Fruit fly (Drosophila melanogaster) whole organism: Measurements from ENCODE around the gene ringer.

ENCODE experiments used
- CG8478 ChIP-seq: fragments of >200 bp; optimal IDR thresholded peaks from 2 replicates; lab custom pipeline; 2018; ENCODE audit warnings: inconsistent platforms
- Dll ChIP-seq: fragments of >200 bp; optimal IDR thresholded peaks from 2 replicates; lab custom pipeline; 2017
- EcR ChIP-seq, 2 experiments: fragments of >200 bp; optimal IDR thresholded peaks; 2 replicates each; lab custom pipeline; 2017; ENCODE audit warnings: missing biosample characterization in 2 of 2, missing genetic modification characterization in 2 of 2, missing genetic modification reagents in 2 of 2
- pan ChIP-seq: fragments of >200 bp; optimal IDR thresholded peaks from 2 replicates; lab custom pipeline; 2017
- psq ChIP-seq: fragments of >200 bp; optimal IDR thresholded peaks from 2 replicates; lab custom pipeline; 2017
- usp ChIP-seq: fragments of >200 bp; optimal IDR thresholded peaks from 2 replicates; lab custom pipeline; 2017; ENCODE audit warnings: missing biosample characterization, missing genetic modification characterization, mixed read lengths

Gene ringer

DNA sequence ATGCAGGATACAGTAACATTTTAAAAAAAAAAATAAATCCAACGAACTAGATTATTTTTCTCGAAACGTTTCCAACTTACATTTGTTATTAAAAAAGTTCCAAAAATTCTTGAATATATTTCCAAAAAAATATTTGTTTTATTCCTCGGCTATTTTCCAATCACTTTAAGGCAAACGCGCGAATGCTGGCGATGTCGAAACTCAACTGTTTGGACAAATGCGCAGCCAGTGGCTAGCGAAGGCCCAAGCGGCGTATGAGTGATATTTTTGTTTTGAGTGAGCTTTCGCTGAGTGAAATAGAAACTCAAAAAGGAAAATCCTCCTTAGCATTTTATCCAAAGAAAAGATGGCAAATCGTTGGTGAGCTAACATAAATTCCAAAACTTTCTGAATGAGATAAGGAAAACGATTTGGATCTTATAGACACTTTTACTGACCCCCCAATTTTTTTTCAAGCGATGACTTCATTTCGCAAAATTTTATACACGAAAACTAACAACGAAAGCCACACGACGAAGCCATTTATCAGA is at the start of gene ringer:
Gene ringer (minus strand): TSS at position 210 of the 530 bp plus-strand sequence.
- TF ChIP-seq usp (no peak), psq (lab: Kevin White, UChicago) (no peak), Dll (lab: Kevin White, UChicago) (no peak), CG8478 (lab: Kevin White, UChicago) (no peak), pan (lab: Kevin White, UChicago) (no peak), EcR (GFP tag; optimal IDR thresholded peaks at IDR 0.05; lab: Kevin White, UChicago) (no peak)

DNA sequence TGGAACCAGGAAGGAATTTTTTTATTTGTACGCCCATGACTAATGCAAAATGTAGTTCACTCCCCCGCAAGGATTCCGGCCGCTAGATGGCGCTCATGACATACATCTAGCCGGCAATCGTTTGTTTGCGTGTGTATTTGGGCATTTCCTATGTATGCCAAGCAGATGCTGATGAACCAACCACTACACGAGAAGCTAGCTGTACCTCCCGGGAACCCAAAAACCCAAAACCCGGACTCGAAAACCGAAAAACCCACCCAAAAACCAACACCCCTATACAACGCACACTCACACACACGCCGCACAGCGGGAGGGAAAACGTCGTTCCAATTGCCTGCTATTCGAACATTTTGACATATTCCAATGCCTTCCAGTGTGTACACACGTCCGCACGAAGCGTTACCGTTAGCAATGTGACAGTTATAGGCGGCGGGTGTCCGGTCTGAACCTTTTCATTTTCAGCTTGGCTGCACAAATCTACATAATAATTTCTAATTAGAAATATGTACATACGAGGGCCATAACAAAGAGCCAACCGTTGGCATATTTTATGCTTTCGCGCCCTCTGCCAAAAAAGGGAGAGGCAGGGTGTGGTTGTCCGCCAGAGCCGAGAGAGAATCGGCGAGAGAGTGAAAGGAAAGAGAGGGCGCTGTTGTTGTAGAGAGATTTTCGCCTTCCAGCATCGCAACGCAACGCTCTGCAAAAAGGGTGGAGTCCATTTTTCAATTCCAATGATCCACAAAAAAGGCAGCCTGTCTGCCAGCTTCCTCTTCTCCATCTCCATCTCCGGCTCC is 48.8 kb upstream of the ringer start:
- TF ChIP-seq Dll (lab: Kevin White, UChicago) (no peak), EcR (GFP tag; optimal IDR thresholded peaks at IDR 0.05; lab: Kevin White, UChicago) (no peak), CG8478 (lab: Kevin White, UChicago) (no peak), pan (lab: Kevin White, UChicago) (no peak), usp (no peak), psq (lab: Kevin White, UChicago) (no peak)

DNA sequence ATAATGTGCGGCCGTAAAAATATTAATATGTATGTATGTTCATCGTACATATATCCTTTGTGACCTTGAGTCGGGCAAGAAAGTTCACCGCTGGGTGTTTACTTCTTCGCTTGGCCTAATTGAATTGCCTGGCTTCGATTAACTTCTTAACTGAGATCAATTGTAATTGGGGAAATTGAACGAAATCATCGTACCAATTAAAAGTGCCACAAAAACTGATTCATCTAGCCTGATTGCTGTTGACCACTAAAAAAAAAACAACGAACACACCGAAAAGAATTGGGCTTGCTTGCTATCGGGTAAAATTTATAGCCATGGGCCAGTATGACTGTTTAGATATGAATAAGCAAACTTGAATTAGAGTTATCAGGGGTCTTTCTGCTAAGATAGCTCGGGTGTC is 43.0 kb upstream of the ringer start:
- no peak for TF ChIP-seq usp
- TF ChIP-seq Dll (lab: Kevin White, UChicago): no peak
- TF ChIP-seq EcR (GFP tag; optimal IDR thresholded peaks at IDR 0.05; lab: Kevin White, UChicago): no peak
- TF ChIP-seq CG8478 (lab: Kevin White, UChicago): no peak
- no peak for TF ChIP-seq pan (lab: Kevin White, UChicago)
- no peak for TF ChIP-seq psq (lab: Kevin White, UChicago)

DNA sequence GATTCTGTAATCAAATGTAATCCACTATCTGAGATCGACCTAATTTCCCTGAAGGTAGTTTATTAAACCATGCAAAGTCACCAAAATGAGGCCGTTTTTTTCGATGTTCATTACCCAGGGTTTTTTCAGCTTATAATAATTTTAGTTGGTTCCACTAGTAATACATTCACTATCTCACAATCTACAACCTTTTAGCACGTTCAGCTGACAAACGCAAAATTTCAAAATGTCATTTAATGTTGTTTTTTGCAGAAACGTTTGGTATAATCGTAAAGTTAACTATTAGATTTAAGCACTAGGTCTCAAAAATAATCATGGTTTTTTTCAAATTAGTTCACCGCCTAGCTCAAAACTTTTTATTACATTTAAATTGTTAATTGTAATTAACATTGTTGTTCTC is 40.9 kb upstream of the ringer start, which contains the start of gene CG44836:
Gene CG44836 (minus strand): TSS at position 101 of the 400 bp plus-strand sequence.
- TF ChIP-seq CG8478 (lab: Kevin White, UChicago): no peak
- TF ChIP-seq usp: no peak
- no peak for TF ChIP-seq psq (lab: Kevin White, UChicago)
- TF ChIP-seq Dll (lab: Kevin White, UChicago): no peak
- no peak for TF ChIP-seq EcR (GFP tag; optimal IDR thresholded peaks at IDR 0.05; lab: Kevin White, UChicago)
- no peak for TF ChIP-seq pan (lab: Kevin White, UChicago)

DNA sequence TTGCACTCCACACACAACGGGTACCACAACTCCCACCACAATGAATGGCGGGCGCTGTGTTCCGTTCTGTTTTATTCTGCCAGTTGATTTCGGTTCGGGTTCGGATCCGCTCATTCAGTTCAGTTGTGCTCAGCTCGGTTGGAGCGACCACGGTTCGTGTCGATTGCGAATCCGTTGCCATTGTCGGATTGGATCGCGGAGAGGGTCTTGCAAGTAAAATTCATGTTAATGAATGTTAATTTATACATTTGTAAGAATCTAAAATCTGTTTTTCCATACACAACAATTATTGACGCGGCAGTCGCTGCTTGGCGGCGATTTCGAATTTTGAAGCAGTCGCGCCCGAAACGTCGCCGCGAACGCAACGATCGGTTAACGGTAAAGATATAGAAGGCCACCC is 35.3 kb upstream of the ringer start, which contains the start of gene Gagr:
Gene Gagr (plus strand): TSS at position 81 of the 400 bp plus-strand sequence.
- TF ChIP-seq EcR (GFP tag; optimal IDR thresholded peaks at IDR 0.05; lab: Kevin White, UChicago) (no peak), usp (no peak)

DNA sequence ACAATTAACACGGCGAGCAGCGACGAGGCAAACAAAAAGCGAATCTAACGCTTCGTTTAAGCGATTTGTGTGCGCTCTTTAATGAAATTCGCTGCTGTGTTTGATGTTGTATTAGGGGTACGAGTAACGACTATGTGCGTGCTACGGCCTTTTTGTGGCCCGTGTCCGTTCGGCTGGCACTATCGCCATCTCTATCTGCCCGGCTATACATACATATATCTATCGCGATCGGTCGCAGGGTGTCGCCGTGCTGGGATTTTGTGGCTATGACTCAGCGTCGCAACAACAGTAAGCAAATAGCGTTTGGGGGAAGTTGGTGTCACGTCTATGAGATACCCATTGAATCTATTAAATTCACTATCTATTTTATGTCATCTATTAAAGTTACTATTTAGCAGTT is 34.5 kb upstream of the ringer start:
- TF ChIP-seq CG8478 (lab: Kevin White, UChicago) (no peak), Dll (lab: Kevin White, UChicago) (no peak), usp (no peak), psq (lab: Kevin White, UChicago) (no peak), pan (lab: Kevin White, UChicago) (no peak), EcR (GFP tag; optimal IDR thresholded peaks at IDR 0.05; lab: Kevin White, UChicago) (no peak)

DNA sequence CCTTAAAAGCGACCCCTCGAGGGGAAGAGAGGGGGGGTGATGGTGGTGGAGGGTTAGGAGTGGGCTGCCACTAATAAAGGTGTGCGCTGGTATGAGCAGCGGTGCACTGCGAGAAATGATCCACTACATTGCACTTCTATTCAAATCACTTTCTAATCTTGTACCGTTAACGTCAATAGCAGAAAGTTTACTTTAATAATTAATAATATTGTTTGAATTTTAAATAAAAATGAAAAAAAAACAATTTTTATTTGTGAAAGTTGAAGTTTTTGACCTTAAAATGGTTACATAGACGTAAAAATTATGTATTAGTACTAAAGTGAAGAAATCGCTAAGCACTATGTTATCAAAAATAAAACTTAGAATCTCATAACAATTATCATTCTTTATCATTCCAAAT is 33.6 kb upstream of the ringer start:
- TF ChIP-seq psq (lab: Kevin White, UChicago): no peak
- no peak for TF ChIP-seq usp
- TF ChIP-seq Dll (lab: Kevin White, UChicago): no peak
- TF ChIP-seq pan (lab: Kevin White, UChicago): no peak
- TF ChIP-seq EcR (GFP tag; optimal IDR thresholded peaks at IDR 0.05; lab: Kevin White, UChicago): no peak
- no peak for TF ChIP-seq CG8478 (lab: Kevin White, UChicago)

DNA sequence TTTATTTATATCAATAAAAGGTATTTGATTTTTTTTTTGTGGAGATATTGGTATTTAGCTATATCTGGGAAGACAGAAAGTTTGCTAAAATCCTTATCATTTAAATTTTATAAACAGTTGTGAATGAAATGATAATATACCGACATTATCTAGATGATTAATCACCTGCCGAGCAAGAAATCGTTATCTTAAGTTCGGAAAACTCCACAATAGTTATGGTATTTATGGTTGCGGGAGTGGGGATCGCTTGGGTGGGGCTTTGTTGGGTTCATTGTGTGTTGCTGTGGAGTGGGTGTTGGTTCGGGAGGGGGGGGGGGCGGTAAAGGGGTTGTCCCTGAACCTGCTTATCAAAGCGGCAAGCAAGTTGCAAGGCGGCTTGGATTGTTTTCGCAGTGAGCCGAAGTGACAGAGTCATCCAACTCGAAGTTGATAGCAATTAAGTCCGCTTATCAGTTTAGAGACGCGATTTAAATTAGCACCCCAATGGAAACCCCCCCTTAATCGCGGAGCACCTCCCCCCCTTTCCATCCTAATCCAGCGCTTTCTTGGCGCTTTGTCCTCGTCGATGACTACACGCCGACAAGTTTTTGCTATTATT is 33.1 kb upstream of the ringer start:
- TF ChIP-seq pan (lab: Kevin White, UChicago): no peak

DNA sequence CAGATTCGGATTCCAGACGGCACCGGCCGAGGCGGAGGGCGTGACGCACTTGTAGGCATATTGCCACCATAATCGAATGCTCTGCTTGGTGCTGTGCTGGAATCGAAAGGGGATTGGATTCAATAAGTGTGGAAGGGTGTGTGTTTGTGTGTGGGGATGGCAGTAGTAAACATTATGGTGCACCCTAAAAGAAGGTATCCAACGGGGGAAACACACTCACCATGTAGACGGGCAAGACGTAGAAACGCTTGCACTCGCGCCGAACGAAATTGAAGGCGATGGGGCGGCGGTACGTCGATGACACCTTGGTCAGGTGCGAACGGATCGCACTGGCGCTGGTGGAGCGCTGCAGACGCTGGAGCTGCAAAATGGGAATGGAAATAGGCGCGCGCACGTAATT is 32.0 kb upstream of the ringer start:
- TF ChIP-seq Dll (lab: Kevin White, UChicago) (no peak), psq (lab: Kevin White, UChicago) (no peak), pan (lab: Kevin White, UChicago) (no peak), usp (no peak), CG8478 (lab: Kevin White, UChicago) (no peak), EcR (GFP tag; optimal IDR thresholded peaks at IDR 0.05; lab: Kevin White, UChicago) (no peak)

DNA sequence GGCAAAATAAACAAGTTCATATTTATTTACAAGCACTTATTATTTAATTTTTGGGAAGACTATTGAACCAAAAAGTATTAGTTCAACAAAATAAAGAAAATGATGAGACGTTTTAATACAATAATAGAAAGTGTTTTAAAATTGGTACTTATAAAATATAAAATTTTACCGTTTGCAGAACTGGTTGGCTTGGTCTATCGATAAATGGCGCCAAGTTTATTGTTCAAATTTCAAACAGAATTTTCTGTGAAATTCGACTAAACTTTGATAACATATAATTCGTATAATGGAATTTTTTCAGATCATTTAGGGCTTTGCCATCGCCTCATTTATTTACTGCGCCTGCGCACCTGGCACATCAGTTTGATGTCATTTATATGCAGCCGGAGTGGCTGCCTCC is 31.6 kb upstream of the ringer start:
- TF ChIP-seq Dll (lab: Kevin White, UChicago) (no peak), CG8478 (lab: Kevin White, UChicago) (no peak), psq (lab: Kevin White, UChicago) (no peak), EcR (GFP tag; optimal IDR thresholded peaks at IDR 0.05; lab: Kevin White, UChicago) (no peak), usp (no peak)

DNA sequence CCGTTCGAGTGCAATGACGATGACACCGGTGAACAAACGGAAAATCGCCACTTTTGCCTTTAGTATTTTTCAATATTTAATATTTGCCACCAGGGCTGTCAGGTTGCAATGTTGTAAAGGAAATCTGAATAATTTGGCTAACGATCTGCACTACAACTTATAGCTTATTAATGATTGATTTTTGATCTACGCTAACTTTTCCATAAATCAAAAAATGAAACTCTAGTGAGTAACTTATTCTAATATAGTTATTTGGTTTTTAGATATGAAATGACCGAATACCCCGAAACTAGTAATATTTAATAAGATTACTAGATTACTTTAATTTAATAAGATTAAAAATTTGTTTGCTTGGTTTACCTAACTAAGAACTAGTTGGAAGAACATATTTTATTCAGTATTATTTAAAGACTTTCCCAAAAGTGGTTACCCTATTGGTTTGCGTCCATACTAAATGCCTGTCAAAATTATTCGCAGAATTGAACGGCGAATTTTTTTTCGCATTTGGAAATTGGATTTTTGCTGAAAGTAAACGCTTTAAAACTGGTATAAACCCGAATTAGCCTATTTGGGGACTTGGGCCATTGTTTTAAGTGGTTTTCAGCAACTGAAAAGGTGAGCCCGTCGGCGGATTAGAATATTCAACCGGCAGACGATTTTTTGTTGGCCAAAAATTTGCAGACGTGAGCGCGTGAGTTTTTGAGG is 26.8 kb upstream of the ringer start, which contains the start of the genes Agpat3 and RAF2:
Gene Agpat3 (minus strand): TSS at position 78 of the 705 bp plus-strand sequence.
Gene RAF2 (plus strand): TSS at position 448 of the 705 bp plus-strand sequence.
- TF ChIP-seq Dll (lab: Kevin White, UChicago) (no peak), pan (lab: Kevin White, UChicago) (no peak), psq (lab: Kevin White, UChicago) (no peak), EcR (GFP tag; optimal IDR thresholded peaks at IDR 0.05; lab: Kevin White, UChicago) (no peak), usp (no peak), CG8478 (lab: Kevin White, UChicago) (no peak)
